Worm (Caenorhabditis elegans) whole organism, late embryonic: ENCODE data around the gene C14C6.13.

Experiments used
- Y22D7AL.16 ChIP-seq: sonication (generic microtip); optimal IDR thresholded peaks from 2 replicates; lab custom pipeline; 2016; ENCODE audit warnings: missing genetic modification characterization, missing compliant biosample characterization
- ahr-1 ChIP-seq: sonication (generic microtip); optimal IDR thresholded peaks from 2 replicates; lab custom pipeline; 2016; ENCODE audit warnings: missing genetic modification characterization, missing compliant biosample characterization
- ceh-18 ChIP-seq: sonication (generic microtip); optimal IDR thresholded peaks from 2 replicates; lab custom pipeline; 2016; ENCODE audit warnings: missing genetic modification characterization, missing compliant biosample characterization
- ets-4 ChIP-seq: sonication (generic microtip); optimal IDR thresholded peaks from 2 replicates; lab custom pipeline; 2016; ENCODE audit warnings: missing genetic modification characterization, missing compliant biosample characterization
- eyg-1 ChIP-seq: sonication (generic microtip); optimal IDR thresholded peaks from 2 replicates; lab custom pipeline; 2016; ENCODE audit warnings: missing genotype, missing genetic modification characterization, missing compliant biosample characterization
- fax-1 ChIP-seq: sonication (generic microtip); optimal IDR thresholded peaks from 2 replicates; lab custom pipeline; 2016; ENCODE audit warnings: missing genotype, missing genetic modification characterization, missing compliant biosample characterization
- hlh-15 ChIP-seq: sonication (generic microtip); optimal IDR thresholded peaks from 2 replicates; lab custom pipeline; 2016; ENCODE audit warnings: missing genetic modification characterization, missing compliant biosample characterization
- hlh-30 ChIP-seq: sonication (generic microtip); optimal IDR thresholded peaks from 2 replicates; lab custom pipeline; 2017; ENCODE audit warnings: antibody characterized with exemption, missing genetic modification characterization, missing compliant biosample characterization; ENCODE audit not compliant: insufficient read depth
- lin-11 ChIP-seq: fragments of 200-800 bp; sonication (Bioruptor generic); optimal IDR thresholded peaks from 2 replicates; lab custom pipeline; 2018; ENCODE audit warnings: mild to moderate bottlenecking, missing genetic modification characterization, missing compliant biosample characterization
- odd-2 ChIP-seq: sonication (generic microtip); optimal IDR thresholded peaks from 2 replicates; lab custom pipeline; 2017; ENCODE audit warnings: antibody characterized with exemption, mild to moderate bottlenecking, missing genetic modification characterization, missing compliant biosample characterization
- sdc-2 ChIP-seq: sonication (generic microtip); optimal IDR thresholded peaks from 2 replicates; lab custom pipeline; 2016; ENCODE audit warnings: missing genotype, missing genetic modification characterization, missing compliant biosample characterization
- sox-2 ChIP-seq: fragments of 200-800 bp; sonication (Bioruptor generic); IDR thresholded peaks from 2 replicates; pipeline ENCODE4 v1.3.6; 2022; ENCODE audit warnings: missing genetic modification reagents, missing genetic modification characterization, missing compliant biosample characterization
- tbx-7 ChIP-seq: sonication (generic microtip); optimal IDR thresholded peaks from 2 replicates; lab custom pipeline; 2016; ENCODE audit warnings: missing genotype, missing genetic modification characterization, missing compliant biosample characterization
- ttx-3 ChIP-seq: sonication (generic microtip); optimal IDR thresholded peaks from 2 replicates; lab custom pipeline; 2016; ENCODE audit warnings: missing genetic modification reagents, missing genetic modification characterization, missing compliant biosample characterization
- zip-5 ChIP-seq: sonication (generic microtip); optimal IDR thresholded peaks from 2 replicates; lab custom pipeline; 2016; ENCODE audit warnings: missing genetic modification characterization, missing compliant biosample characterization

Gene C14C6.13

DNA sequence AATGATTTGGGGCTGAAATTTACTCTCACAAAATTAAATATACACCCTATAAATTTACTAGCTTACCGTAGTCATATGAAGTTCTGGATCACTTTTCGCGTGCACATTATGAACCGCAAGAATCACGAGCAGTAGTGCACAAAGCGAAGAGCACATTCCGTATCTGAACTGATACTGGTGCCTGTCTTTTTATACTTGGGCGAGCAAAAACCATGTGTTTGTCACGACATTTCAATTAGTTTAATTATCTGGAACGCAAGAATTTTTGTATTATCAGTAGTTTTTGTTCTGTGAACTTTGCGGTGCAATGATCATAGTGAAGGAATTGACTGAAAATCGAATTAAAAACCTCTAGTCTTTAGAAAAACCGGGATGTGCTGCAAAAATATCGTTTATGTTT, 50.5 kb downstream of the C14C6.13 start, which contains the start of gene lipl-3:
TSS of gene lipl-3 (minus strand) at position 161 of the 400 bp plus-strand sequence.
- no peak for TF ChIP-seq ceh-18 (tag; lab: Kevin White, UChicago)
- no peak for TF ChIP-seq hlh-30 (tag; lab: Kevin White, UChicago)
- no peak for TF ChIP-seq sdc-2 (tag; lab: Kevin White, UChicago)
- no peak for TF ChIP-seq Y22D7AL.16 (tag; lab: Kevin White, UChicago)
- no peak for TF ChIP-seq zip-5
- TF ChIP-seq eyg-1: no peak
- TF ChIP-seq ttx-3 (tag; lab: Kevin White, UChicago): no peak
- TF ChIP-seq tbx-7 (tag; lab: Kevin White, UChicago): no peak
- no peak for TF ChIP-seq ahr-1 (tag; lab: Kevin White, UChicago)
- no peak for TF ChIP-seq odd-2
- no peak for TF ChIP-seq sox-2 (GFP tag; lab: Robert Waterston, UW)
- no peak for TF ChIP-seq fax-1 (tag; lab: Kevin White, UChicago)
- no peak for TF ChIP-seq ets-4
- TF ChIP-seq lin-11 (tag; lab: Kevin White, UChicago): no peak
- TF ChIP-seq hlh-15 (tag; lab: Kevin White, UChicago): no peak
